Fruit fly (Drosophila melanogaster) whole organism, pupa: Measurements from ENCODE around the gene CG34426.

Experiments
- CG10348 ChIP-seq: fragments of 200-800 bp; sonication (Bioruptor generic); IDR thresholded peaks from 2 replicates; pipeline ENCODE4 v1.3.6; 2022; ENCODE audit warnings: missing biosample characterization, missing genetic modification characterization
- CG12605 ChIP-seq: fragments of 200-800 bp; sonication (Bioruptor generic); IDR thresholded peaks from 2 replicates; pipeline ENCODE4 v1.3.6; 2022; ENCODE audit warnings: missing biosample characterization, missing genetic modification characterization
- CG14655 ChIP-seq: fragments of 200-800 bp; sonication (Bioruptor generic); optimal IDR thresholded peaks from 3 replicates; lab custom pipeline; 2017; ENCODE audit warnings: mild to moderate bottlenecking, missing biosample characterization, missing genetic modification reagents, missing genetic modification characterization
- CG32121 ChIP-seq: fragments of 200-800 bp; sonication (Bioruptor generic); IDR thresholded peaks from 2 replicates; pipeline ENCODE4 v1.3.6; 2022; ENCODE audit warnings: missing biosample characterization, missing genetic modification characterization
- CG8301 ChIP-seq: fragments of 200-800 bp; sonication (Bioruptor generic); optimal IDR thresholded peaks from 2 replicates; lab custom pipeline; 2018; ENCODE audit warnings: missing biosample characterization, mild to moderate bottlenecking, missing genetic modification characterization
- CG9948 ChIP-seq: fragments of 200-800 bp; sonication (Bioruptor generic); optimal IDR thresholded peaks from 2 replicates; lab custom pipeline; 2018; ENCODE audit warnings: missing biosample characterization, mild to moderate bottlenecking, missing genetic modification characterization, moderate library complexity
- D1 ChIP-seq: fragments of 200-800 bp; sonication (Bioruptor generic); optimal IDR thresholded peaks from 2 replicates; lab custom pipeline; 2018; ENCODE audit warnings: missing biosample characterization, mild to moderate bottlenecking, missing genetic modification characterization, moderate library complexity
- EcR ChIP-seq: fragments of 200-800 bp; sonication (Bioruptor generic); optimal IDR thresholded peaks from 3 replicates; lab custom pipeline; 2019; ENCODE audit warnings: missing biosample characterization, missing genetic modification characterization, mild to moderate bottlenecking, moderate library complexity, missing genetic modification reagents
- Ets98B ChIP-seq: fragments of 200-800 bp; sonication (Bioruptor generic); IDR thresholded peaks from 2 replicates; pipeline ENCODE4 v1.3.6; 2022; ENCODE audit warnings: missing biosample characterization, missing genetic modification characterization
- Pif1B ChIP-seq: fragments of 200-800 bp; sonication (Bioruptor generic); optimal IDR thresholded peaks from 3 replicates; lab custom pipeline; 2016; ENCODE audit warnings: missing biosample characterization, missing genetic modification characterization
- fd96Ca ChIP-seq: fragments of 200-800 bp; sonication (Bioruptor generic); IDR thresholded peaks from 3 replicates; pipeline ENCODE4 v1.3.6; 2022; ENCODE audit warnings: missing biosample characterization, missing genetic modification characterization
- rn ChIP-seq: fragments of 200-800 bp; sonication (Bioruptor generic); IDR thresholded peaks from 2 replicates; pipeline ENCODE4 v1.3.6; 2022; ENCODE audit warnings: missing biosample characterization, missing genetic modification characterization

dm6 chr3L:8842359-8842758 lies 40.1 kb downstream of the CG34426 start:
- TF ChIP-seq Pif1B (GFP tag; lab: Kevin White, UChicago): no peak
- TF ChIP-seq Ets98B (GFP tag; lab: Robert Waterston, UW): no peak
- TF ChIP-seq CG32121 (GFP tag; lab: Robert Waterston, UW): no peak
- no peak for TF ChIP-seq rn (GFP tag; lab: Robert Waterston, UW)
- no peak for TF ChIP-seq CG14655 (GFP tag; lab: Kevin White, UChicago)
- no peak for TF ChIP-seq CG10348 (GFP tag; lab: Robert Waterston, UW)
- no peak for TF ChIP-seq CG8301 (tag; lab: Kevin White, UChicago)
- TF ChIP-seq CG12605 (GFP tag; lab: Robert Waterston, UW): no peak
- no peak for TF ChIP-seq CG9948 (tag; lab: Kevin White, UChicago)
- no peak for TF ChIP-seq EcR
- no peak for TF ChIP-seq D1 (tag; lab: Kevin White, UChicago)
- TF ChIP-seq fd96Ca (GFP tag; lab: Robert Waterston, UW): no peak
